Worm (Caenorhabditis elegans): ENCODE results near the gene faah-5.

Gene faah-5

DNA sequence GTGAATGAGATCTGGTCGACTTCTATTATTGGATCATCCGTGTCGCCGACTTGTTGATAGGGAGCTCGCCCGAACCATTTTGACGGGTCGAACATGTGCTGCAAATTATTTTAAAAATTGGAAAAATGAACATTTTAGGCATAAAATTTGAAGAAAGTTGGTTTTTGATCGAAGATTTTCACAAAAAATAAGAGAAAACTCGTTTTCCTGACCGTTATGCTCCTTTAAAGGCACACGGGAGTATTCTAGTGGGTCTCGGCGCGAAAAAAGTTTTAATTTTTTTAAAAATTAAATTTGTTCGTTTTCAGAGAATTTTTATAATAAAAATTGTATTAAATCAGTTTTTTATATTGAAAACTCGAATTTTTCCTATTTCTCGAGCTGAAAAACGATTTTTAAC lies 23.0 kb upstream of the faah-5 start, which contains the start of gene Y56A3A.16:
TSS of gene Y56A3A.16 (minus strand) at position 101 of the 400 bp plus-strand sequence.
- TF ChIP-seq nfya-1 (tag; optimal IDR thresholded peaks at IDR 0.05) (no peak), ceh-14 (tag; optimal IDR thresholded peaks at IDR 0.05) (no peak), pag-3 (tag; optimal IDR thresholded peaks at IDR 0.05; ENCODE audit: borderline replicate concordance) (no peak), pros-1 (tag; optimal IDR thresholded peaks at IDR 0.05) (no peak), fax-1 (tag; optimal IDR thresholded peaks at IDR 0.05) (no peak), madf-2 (tag; optimal IDR thresholded peaks at IDR 0.05) (no peak), hlh-8 (tag; optimal IDR thresholded peaks at IDR 0.05) (no peak), pax-1 (tag; optimal IDR thresholded peaks at IDR 0.05) (no peak), Y22D7AL.16 (tag; optimal IDR thresholded peaks at IDR 0.05) (no peak), ref-2 (tag; optimal IDR thresholded peaks at IDR 0.05) (no peak), npax-4 (tag; optimal IDR thresholded peaks at IDR 0.05) (no peak), tbx-7 (tag; optimal IDR thresholded peaks at IDR 0.05) (no peak), zip-5 (tag; optimal IDR thresholded peaks at IDR 0.05) (no peak), fkh-10 (GFP tag; optimal IDR thresholded peaks at IDR 0.05) (no peak), hlh-13 (GFP tag; optimal IDR thresholded peaks at IDR 0.05) (no peak), ceh-34 (tag; optimal IDR thresholded peaks at IDR 0.05) (no peak)

ce11 chrIII:11909778-11910177 lies 18.5 kb upstream of the faah-5 start, which contains the start of gene faah-4:
Gene faah-4, minus strand, starts transcription at chrIII:11909878.
- TF ChIP-seq lim-6 (tag; optimal IDR thresholded peaks at IDR 0.05): no peak
- no peak for TF ChIP-seq C38D4.7 (GFP tag; optimal IDR thresholded peaks at IDR 0.05)
- no peak for TF ChIP-seq sox-2 (GFP tag; IDR thresholded peaks at IDR 0.05)
- TF ChIP-seq tbx-7 (tag; optimal IDR thresholded peaks at IDR 0.05): no peak
- no peak for TF ChIP-seq madf-2 (tag; optimal IDR thresholded peaks at IDR 0.05)
- no peak for TF ChIP-seq syd-9 (tag; optimal IDR thresholded peaks at IDR 0.05)
- TF ChIP-seq hlh-8 (tag; optimal IDR thresholded peaks at IDR 0.05): no peak
- TF ChIP-seq nhr-232 (tag; optimal IDR thresholded peaks at IDR 0.05): no peak
- TF ChIP-seq pha-2 (tag; optimal IDR thresholded peaks at IDR 0.05): no peak
- TF ChIP-seq unc-55 (GFP tag; optimal IDR thresholded peaks at IDR 0.05): no peak
- TF ChIP-seq F13H6.1 (tag; optimal IDR thresholded peaks at IDR 0.05): no peak
- no peak for TF ChIP-seq sdc-2 (tag; optimal IDR thresholded peaks at IDR 0.05)
- no peak for TF ChIP-seq ceh-19 (GFP tag; optimal IDR thresholded peaks at IDR 0.05)
- TF ChIP-seq pqm-1 (tag; optimal IDR thresholded peaks at IDR 0.05): no peak
- no peak for TF ChIP-seq K09A11.1 (tag; optimal IDR thresholded peaks at IDR 0.05; ENCODE audit: insufficient read depth)
- no peak for TF ChIP-seq ref-2 (tag; optimal IDR thresholded peaks at IDR 0.05)
- no peak for TF ChIP-seq hlh-30 (tag; optimal IDR thresholded peaks at IDR 0.05; ENCODE audit: insufficient read depth)

- no peak for TF ChIP-seq nfya-1 (tag; optimal IDR thresholded peaks at IDR 0.05)
- no peak for TF ChIP-seq ceh-6 (GFP tag; optimal IDR thresholded peaks at IDR 0.05)
- no peak for TF ChIP-seq tbx-7 (tag; optimal IDR thresholded peaks at IDR 0.05)
- TF ChIP-seq hlh-13 (GFP tag; optimal IDR thresholded peaks at IDR 0.05): no peak
- TF ChIP-seq ref-2 (tag; optimal IDR thresholded peaks at IDR 0.05): no peak
- no peak for TF ChIP-seq syd-9 (tag; optimal IDR thresholded peaks at IDR 0.05)
Observed at ce11 chrIII:11908660-11909059, 17.4 kb upstream of the faah-5 start, which contains the start of gene fbxb-24. Gene fbxb-24, plus strand, starts transcription at chrIII:11908960.

ce11 chrIII:11907177-11907576 lies 15.9 kb upstream of the faah-5 start, which contains the start of gene sdz-33:
Gene sdz-33, plus strand, starts transcription at chrIII:11907477.
- TF ChIP-seq ceh-6 (GFP tag; optimal IDR thresholded peaks at IDR 0.05) (no peak), ceh-18 (tag; optimal IDR thresholded peaks at IDR 0.05) (no peak), dmd-4 (tag; optimal IDR thresholded peaks at IDR 0.05; ENCODE audit: borderline replicate concordance) (no peak), nfya-1 (tag; optimal IDR thresholded peaks at IDR 0.05) (no peak), ceh-45 (GFP tag; IDR thresholded peaks at IDR 0.05) (no peak), lin-11 (tag; optimal IDR thresholded peaks at IDR 0.05) (no peak), ceh-2 (tag; optimal IDR thresholded peaks at IDR 0.05) (no peak)
